Fruit fly (Drosophila melanogaster): ENCODE data around the gene Kah.

Kah gene

DNA sequence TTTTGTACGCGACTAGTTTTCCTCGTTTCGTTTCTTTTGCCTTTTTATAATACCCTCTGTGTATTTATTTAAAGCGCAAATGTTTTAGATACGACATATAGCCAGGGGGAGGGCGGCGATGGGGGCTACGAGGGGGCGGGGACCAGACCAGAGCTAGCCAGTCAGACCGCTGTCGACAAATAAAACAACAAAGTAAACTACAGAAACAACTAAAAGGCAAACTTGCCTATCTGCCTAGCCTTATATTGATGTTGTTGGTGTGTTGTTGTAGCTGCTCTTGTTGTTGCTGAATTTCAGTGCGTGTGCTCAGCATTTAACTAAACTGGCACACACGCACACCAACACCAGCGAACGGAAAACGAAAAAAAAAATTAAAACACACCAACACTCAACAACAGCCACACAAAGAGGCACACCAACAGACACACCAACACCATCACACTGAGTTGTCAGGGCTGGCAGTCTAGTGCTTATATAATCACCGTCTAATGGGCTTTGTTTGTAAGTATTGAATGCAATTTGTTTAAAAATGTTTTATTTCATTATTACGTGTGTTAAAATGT is 40.4 kb upstream of the Kah start:
- TF ChIP-seq ovo (GFP tag; optimal IDR thresholded peaks at IDR 0.05), result peak; percentile 28
- TF ChIP-seq tj (GFP tag; optimal IDR thresholded peaks at IDR 0.05), result no peak
- no peak for TF ChIP-seq CG11617 (GFP tag; optimal IDR thresholded peaks at IDR 0.05)
- TF ChIP-seq cnc (optimal IDR thresholded peaks at IDR 0.05), result no peak
- TF ChIP-seq Hr96 (GFP tag; optimal IDR thresholded peaks at IDR 0.05), result no peak
- no peak for TF ChIP-seq pad (GFP tag; optimal IDR thresholded peaks at IDR 0.05)
- no peak for TF ChIP-seq CG5204 (GFP tag; optimal IDR thresholded peaks at IDR 0.05)
- TF ChIP-seq toe (GFP tag; optimal IDR thresholded peaks at IDR 0.05), result no peak
- TF ChIP-seq cic (GFP tag; optimal IDR thresholded peaks at IDR 0.05), result peak; percentile 55
- no peak for TF ChIP-seq CG14711 (tag; optimal IDR thresholded peaks at IDR 0.05)
- TF ChIP-seq Clk (GFP tag; optimal IDR thresholded peaks at IDR 0.05), result no peak
- TF ChIP-seq CG7045 (GFP tag; optimal IDR thresholded peaks at IDR 0.05), result no peak
- TF ChIP-seq CG12768 (GFP tag; optimal IDR thresholded peaks at IDR 0.05), result peak; percentile 65
- no peak for TF ChIP-seq bab1 (GFP tag; optimal IDR thresholded peaks at IDR 0.05)
- no peak for TF ChIP-seq kay (GFP tag; ENCODE audit: borderline replicate concordance)
- TF ChIP-seq CG33017 (tag; optimal IDR thresholded peaks at IDR 0.05), result no peak

dm6 chr3L:628654-629285 is 39.7 kb upstream of the Kah start:
- peak; percentile 21 for TF ChIP-seq Hr96 (GFP tag; optimal IDR thresholded peaks at IDR 0.05)
- TF ChIP-seq CG14711 (tag; optimal IDR thresholded peaks at IDR 0.05), result no peak
- no peak for TF ChIP-seq cnc (optimal IDR thresholded peaks at IDR 0.05)
- peak; percentile 97 for TF ChIP-seq kay (GFP tag; ENCODE audit: borderline replicate concordance)
- TF ChIP-seq bab1 (GFP tag; optimal IDR thresholded peaks at IDR 0.05), result no peak
- no peak for TF ChIP-seq CG5204 (GFP tag; optimal IDR thresholded peaks at IDR 0.05)
- TF ChIP-seq Mnt (GFP tag; optimal IDR thresholded peaks at IDR 0.05), result no peak
- no peak for TF ChIP-seq CG7045 (GFP tag; optimal IDR thresholded peaks at IDR 0.05)

- TF ChIP-seq toe (GFP tag; optimal IDR thresholded peaks at IDR 0.05) (peak; percentile 49), cic (GFP tag; optimal IDR thresholded peaks at IDR 0.05) (peak; percentile 99), CG12768 (GFP tag; optimal IDR thresholded peaks at IDR 0.05) (peak; percentile 89), Hr96 (GFP tag; optimal IDR thresholded peaks at IDR 0.05) (no peak), CG14711 (tag; optimal IDR thresholded peaks at IDR 0.05) (peak; percentile 27), CG1620 (GFP tag; optimal IDR thresholded peaks at IDR 0.05) (no peak), ovo (GFP tag; optimal IDR thresholded peaks at IDR 0.05) (peak; percentile 17), Clk (GFP tag; optimal IDR thresholded peaks at IDR 0.05) (peak; percentile 46), bab1 (GFP tag; optimal IDR thresholded peaks at IDR 0.05) (peak; percentile 11), CG11617 (GFP tag; optimal IDR thresholded peaks at IDR 0.05) (peak; percentile 52), CG5204 (GFP tag; optimal IDR thresholded peaks at IDR 0.05) (no peak), CG7101 (tag; optimal IDR thresholded peaks at IDR 0.05) (peak; percentile 45), tj (GFP tag; optimal IDR thresholded peaks at IDR 0.05) (peak; percentile 61), cnc (optimal IDR thresholded peaks at IDR 0.05) (no peak), kay (GFP tag; ENCODE audit: borderline replicate concordance) (no peak), CG33017 (tag; optimal IDR thresholded peaks at IDR 0.05) (peak; percentile 10), Mnt (GFP tag; optimal IDR thresholded peaks at IDR 0.05) (peak; percentile 82), Crg-1 (GFP tag; optimal IDR thresholded peaks at IDR 0.05) (peak; percentile 23), CG7045 (GFP tag; optimal IDR thresholded peaks at IDR 0.05) (no peak), pad (GFP tag; optimal IDR thresholded peaks at IDR 0.05) (peak; percentile 71)
Observed at dm6 chr3L:627819-628601, 38.9 kb upstream of the Kah start.

- TF ChIP-seq Mnt (GFP tag; optimal IDR thresholded peaks at IDR 0.05) (no peak), kay (GFP tag; ENCODE audit: borderline replicate concordance) (peak; percentile 78), CG12768 (GFP tag; optimal IDR thresholded peaks at IDR 0.05) (no peak)
Observed at dm6 chr3L:627370-627769, 38.3 kb upstream of the Kah start.

DNA sequence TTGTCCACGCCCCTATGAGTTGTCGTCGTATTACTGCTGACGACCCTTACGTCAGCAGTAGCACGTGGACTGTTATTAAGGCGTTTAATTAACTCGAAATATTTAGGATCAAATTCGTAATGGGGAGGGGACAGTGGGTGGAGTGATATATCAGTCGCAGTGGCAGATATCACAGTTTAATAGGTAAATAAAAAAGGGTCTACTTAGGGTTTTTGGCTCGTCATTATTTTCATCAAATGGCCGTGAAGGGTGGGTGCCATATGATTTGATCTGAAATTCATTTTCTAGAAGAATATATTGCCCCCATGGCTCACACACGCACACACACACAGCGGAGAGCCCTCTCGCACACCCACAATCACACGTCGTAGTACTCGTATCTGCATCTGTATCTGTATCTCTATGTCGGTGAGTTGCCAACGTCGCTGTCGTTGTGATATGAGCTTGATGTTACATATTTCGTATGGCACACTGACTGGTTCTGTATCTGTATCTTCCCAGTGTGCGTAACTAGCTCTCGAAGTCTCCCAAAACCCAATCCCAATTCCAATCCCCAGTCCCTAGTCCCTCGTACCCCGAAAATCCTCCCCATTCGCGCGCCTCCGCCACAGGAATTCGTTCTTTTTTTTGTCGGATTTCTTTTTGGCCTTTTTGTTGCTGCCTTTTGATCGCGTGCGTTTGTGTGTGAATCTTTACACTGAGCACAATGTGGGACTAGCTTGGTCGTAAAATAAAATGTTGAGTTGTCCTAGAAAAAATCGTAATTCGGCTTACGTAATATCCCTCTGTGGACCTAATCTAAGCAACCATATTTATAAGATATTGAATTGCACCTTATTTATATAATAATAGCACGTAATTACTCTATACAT is 37.7 kb upstream of the Kah start:
- TF ChIP-seq Clk (GFP tag; optimal IDR thresholded peaks at IDR 0.05) (no peak), CG12768 (GFP tag; optimal IDR thresholded peaks at IDR 0.05) (peak; percentile 30), cnc (optimal IDR thresholded peaks at IDR 0.05) (no peak), CG7101 (tag; optimal IDR thresholded peaks at IDR 0.05) (no peak), CG33017 (tag; optimal IDR thresholded peaks at IDR 0.05) (no peak), tj (GFP tag; optimal IDR thresholded peaks at IDR 0.05) (peak; percentile 69), CG11617 (GFP tag; optimal IDR thresholded peaks at IDR 0.05) (no peak), CG7045 (GFP tag; optimal IDR thresholded peaks at IDR 0.05) (peak; percentile 16), cic (GFP tag; optimal IDR thresholded peaks at IDR 0.05) (peak; percentile 40), CG1620 (GFP tag; optimal IDR thresholded peaks at IDR 0.05) (no peak), ovo (GFP tag; optimal IDR thresholded peaks at IDR 0.05) (peak; percentile 9), CG5204 (GFP tag; optimal IDR thresholded peaks at IDR 0.05) (peak; percentile 27), toe (GFP tag; optimal IDR thresholded peaks at IDR 0.05) (peak; percentile 19), pad (GFP tag; optimal IDR thresholded peaks at IDR 0.05) (no peak), Hr96 (GFP tag; optimal IDR thresholded peaks at IDR 0.05) (peak; percentile 11), bab1 (GFP tag; optimal IDR thresholded peaks at IDR 0.05) (no peak), CG14711 (tag; optimal IDR thresholded peaks at IDR 0.05) (no peak), Crg-1 (GFP tag; optimal IDR thresholded peaks at IDR 0.05) (no peak), kay (GFP tag; ENCODE audit: borderline replicate concordance) (peak; percentile 86), Mnt (GFP tag; optimal IDR thresholded peaks at IDR 0.05) (no peak)

All from whole organism, adult.